Fruit fly (Drosophila melanogaster): ENCODE data around the gene CG43349.

Gene CG43349

DNA sequence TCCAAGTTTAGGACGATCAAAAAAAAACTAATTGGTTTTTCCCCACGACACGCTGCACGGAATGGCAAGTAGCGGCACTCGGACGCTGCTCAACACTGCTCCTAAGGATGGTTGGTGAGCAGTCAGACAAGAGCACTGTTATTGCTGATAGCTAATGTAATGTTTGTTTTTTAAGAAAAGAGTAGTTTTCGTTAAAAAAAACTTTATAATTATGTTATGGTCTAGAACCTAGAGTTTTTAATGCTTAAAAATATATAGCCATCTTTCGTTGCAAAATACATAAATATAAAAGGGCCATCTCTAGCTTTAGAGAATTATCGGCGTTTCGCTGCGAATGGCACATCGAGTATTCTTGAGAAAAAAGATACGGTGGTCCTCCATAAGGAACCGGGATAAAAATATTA, 27.3 kb upstream of the CG43349 start, which contains the start of the genes Charon and CG4887 (continued):
- TF ChIP-seq Nf-YA (GFP tag; IDR thresholded peaks at IDR 0.05) (peak; percentile 52; the same call in 1 of the 2 replicates), cato (GFP tag; optimal IDR thresholded peaks at IDR 0.05; ENCODE audit: borderline replicate concordance) (peak; percentile 79), Antp (GFP tag; optimal IDR thresholded peaks at IDR 0.05) (peak; percentile 81), CG8290 (GFP tag; optimal IDR thresholded peaks at IDR 0.05) (peak; percentile 86), CG8290 (tag; optimal IDR thresholded peaks at IDR 0.05) (peak in 1 of 2 experiments; percentile 32), Chrac-16 (GFP tag; optimal IDR thresholded peaks at IDR 0.05) (peak; percentile 89), wdn (GFP tag; IDR thresholded peaks at IDR 0.05) (peak; percentile 55), ap (GFP tag; IDR thresholded peaks at IDR 0.05) (peak; percentile 51), toy (GFP tag; IDR thresholded peaks at IDR 0.05) (peak; percentile 21; the same call in 1 of the 2 replicates), knrl (GFP tag; IDR thresholded peaks at IDR 0.05; ENCODE audit: partially characterized antibody) (peak; percentile 85; the same call in 2 of the 3 replicates), Bteb2 (GFP tag; optimal IDR thresholded peaks at IDR 0.05) (peak; percentile 71), Hmr (GFP tag; optimal IDR thresholded peaks at IDR 0.05) (peak; percentile 83), CG33213 (GFP tag; optimal IDR thresholded peaks at IDR 0.05) (peak; percentile 78), sug (tag; optimal IDR thresholded peaks at IDR 0.05) (no peak), sim (GFP tag; IDR thresholded peaks at IDR 0.05) (no peak), Adf1 (GFP tag; IDR thresholded peaks at IDR 0.05) (peak; percentile 43; the same call in 1 of the 2 replicates), gsb-n (tag; optimal IDR thresholded peaks at IDR 0.05) (no peak), CG10979 (tag; optimal IDR thresholded peaks at IDR 0.05) (peak; percentile 71), CG14667 (GFP tag; IDR thresholded peaks at IDR 0.05) (peak; percentile 68), caup (GFP tag; optimal IDR thresholded peaks at IDR 0.05; ENCODE audit: severe bottlenecking) (peak; percentile 73), Drgx (GFP tag; IDR thresholded peaks at IDR 0.05) (peak; percentile 46; the same call in 1 of the 2 replicates), CG3995 (GFP tag; optimal IDR thresholded peaks at IDR 0.05) (peak; percentile 61), CkIIα-i1 (GFP tag; IDR thresholded peaks at IDR 0.05) (no peak), MTF-1 (GFP tag; optimal IDR thresholded peaks at IDR 0.05; ENCODE audit: borderline replicate concordance) (no peak), p53 (GFP tag; optimal IDR thresholded peaks at IDR 0.05) (peak; percentile 4), fru (optimal IDR thresholded peaks at IDR 0.05) (no peak), fd102C (GFP tag; optimal IDR thresholded peaks at IDR 0.05) (no peak), CG10209 (GFP tag; optimal IDR thresholded peaks at IDR 0.05) (peak; percentile 75), CG15601 (tag; optimal IDR thresholded peaks at IDR 0.05) (peak; percentile 83), CG8924 (tag; optimal IDR thresholded peaks at IDR 0.05) (no peak), Fer1 (GFP tag; optimal IDR thresholded peaks at IDR 0.05) (peak; percentile 86), Usf (GFP tag; optimal IDR thresholded peaks at IDR 0.05) (peak; percentile 53), fu2 (GFP tag; optimal IDR thresholded peaks at IDR 0.05) (peak; percentile 87), az2 (GFP tag; optimal IDR thresholded peaks at IDR 0.05) (peak; percentile 81), CG7963 (GFP tag; IDR thresholded peaks at IDR 0.05; ENCODE audit: partially characterized antibody) (0 out of 3 replicates have a peak, but pooled peaks have one; percentile 28), Optix (GFP tag; IDR thresholded peaks at IDR 0.05) (peak; percentile 32; the same call in 1 of the 3 replicates), CG2678 (tag; optimal IDR thresholded peaks at IDR 0.05) (no peak), Spps (tag; optimal IDR thresholded peaks at IDR 0.05) (peak; percentile 53), hkb (optimal IDR thresholded peaks at IDR 0.05) (no peak), hkb (GFP tag; IDR thresholded peaks at IDR 0.05) (peak; percentile 76), Fer2 (tag; optimal IDR thresholded peaks at IDR 0.05) (peak; percentile 79), nerfin-1 (tag; optimal IDR thresholded peaks at IDR 0.05) (peak; percentile 76), ind (GFP tag; optimal IDR thresholded peaks at IDR 0.05) (peak; percentile 88), CG17829 (tag; optimal IDR thresholded peaks at IDR 0.05) (peak; percentile 77), Hr51 (GFP tag; optimal IDR thresholded peaks at IDR 0.05) (peak in 1 of 2 experiments; percentile 83), CG9932 (GFP tag; IDR thresholded peaks at IDR 0.05) (peak; percentile 93), cad (GFP tag; optimal IDR thresholded peaks at IDR 0.05) (no peak), Jarid2 (GFP tag; optimal IDR thresholded peaks at IDR 0.05) (no peak), Sry-β (GFP tag; optimal IDR thresholded peaks at IDR 0.05) (no peak), Dll (GFP tag; IDR thresholded peaks at IDR 0.05; ENCODE audit: partially characterized antibody) (peak; percentile 85), GATAe (GFP tag; conservative IDR thresholded peaks at IDR 0.05) (peak; percentile 35; the same call in 1 of the 2 replicates)

Measured in whole organism, embryonic.